Worm (Caenorhabditis elegans): ENCODE data around the gene K08D9.2.

The K08D9.2 gene

ce11 chrV:3193091-3193608 is 34.3 kb upstream of the K08D9.2 start, which contains the start of the genes Y73C8B.3 and Y73C8B.9 (continued):
- TF ChIP-seq tag-97 (GFP tag; IDR thresholded peaks at IDR 0.05) = no peak
- no peak for TF ChIP-seq spr-3 (GFP tag; optimal IDR thresholded peaks at IDR 0.05)
- TF ChIP-seq nhr-237 (tag; optimal IDR thresholded peaks at IDR 0.05) = no peak
- no peak for TF ChIP-seq nhr-41 (GFP tag; IDR thresholded peaks at IDR 0.05)
- TF ChIP-seq egl-27 (tag; optimal IDR thresholded peaks at IDR 0.05) = no peak
- TF ChIP-seq daf-16 (GFP tag; optimal IDR thresholded peaks at IDR 0.05) = no peak
- TF ChIP-seq daf-16 (tag; optimal IDR thresholded peaks at IDR 0.05) = peak; percentile 7
- no peak for TF ChIP-seq daf-19 (GFP tag; conservative IDR thresholded peaks at IDR 0.05)
- TF ChIP-seq madf-9 (GFP tag; conservative IDR thresholded peaks at IDR 0.05) = no peak
- TF ChIP-seq unc-130 (GFP tag; optimal IDR thresholded peaks at IDR 0.05) = no peak
- no peak for TF ChIP-seq jun-1 (tag; optimal IDR thresholded peaks at IDR 0.05)
- peak; percentile 76 for TF ChIP-seq nhr-48 (tag; optimal IDR thresholded peaks at IDR 0.05)
- no peak for TF ChIP-seq ces-1 (GFP tag; optimal IDR thresholded peaks at IDR 0.05)
- no peak for TF ChIP-seq aly-2 (tag; optimal IDR thresholded peaks at IDR 0.05)
- TF ChIP-seq mdl-1 (tag; optimal IDR thresholded peaks at IDR 0.05) = no peak
- no peak for TF ChIP-seq R02D3.7 (tag; optimal IDR thresholded peaks at IDR 0.05)
- no peak for TF ChIP-seq snpc-4 (tag; optimal IDR thresholded peaks at IDR 0.05)
- TF ChIP-seq fkh-10 (GFP tag; optimal IDR thresholded peaks at IDR 0.05) = no peak
- peak; percentile 62 for TF ChIP-seq nhr-77 (tag; optimal IDR thresholded peaks at IDR 0.05)
- no peak for TF ChIP-seq ceh-62 (tag; optimal IDR thresholded peaks at IDR 0.05)
- TF ChIP-seq daf-12 (tag; optimal IDR thresholded peaks at IDR 0.05) = no peak
- TF ChIP-seq nhr-6 (tag; optimal IDR thresholded peaks at IDR 0.05) = no peak
- no peak for TF ChIP-seq fos-1 (tag; optimal IDR thresholded peaks at IDR 0.05)
- no peak for TF ChIP-seq gei-8 (GFP tag; optimal IDR thresholded peaks at IDR 0.05)
- TF ChIP-seq T20F7.1 (GFP tag; optimal IDR thresholded peaks at IDR 0.05) = no peak
- no peak for TF ChIP-seq ZK546.5 (tag; optimal IDR thresholded peaks at IDR 0.05)
- no peak for TF ChIP-seq F44E2.7 (GFP tag; IDR thresholded peaks at IDR 0.05)
- peak; percentile 83 for TF ChIP-seq dmd-6 (GFP tag; IDR thresholded peaks at IDR 0.05)
- peak; percentile 40; the same call in 1 of the 2 replicates for TF ChIP-seq ceh-20 (GFP tag; IDR thresholded peaks at IDR 0.05)
- TF ChIP-seq lir-3 (tag; optimal IDR thresholded peaks at IDR 0.05) = no peak
- TF ChIP-seq cey-2 (tag; optimal IDR thresholded peaks at IDR 0.05; ENCODE audit: borderline replicate concordance, insufficient read depth) = peak; percentile 22
- TF ChIP-seq Y75B8A.6 (GFP tag; IDR thresholded peaks at IDR 0.05) = no peak
- no peak for TF ChIP-seq ceh-32 (tag; optimal IDR thresholded peaks at IDR 0.05; ENCODE audit: poor library complexity)
- TF ChIP-seq mep-1 (tag; optimal IDR thresholded peaks at IDR 0.05) = peak; percentile 1
- TF ChIP-seq F37D6.2 (tag; optimal IDR thresholded peaks at IDR 0.05) = no peak
- no peak for TF ChIP-seq ztf-7 (tag; optimal IDR thresholded peaks at IDR 0.05)
- no peak; the same call in 1 of the 2 replicates for TF ChIP-seq T26A8.4 (GFP tag; IDR thresholded peaks at IDR 0.05)
- TF ChIP-seq hlh-11 (tag; optimal IDR thresholded peaks at IDR 0.05) = peak; percentile 72
- TF ChIP-seq vab-7 (GFP tag; IDR thresholded peaks at IDR 0.05) = no peak
- peak; percentile 43 for TF ChIP-seq mxl-3 (GFP tag; optimal IDR thresholded peaks at IDR 0.05)
- no peak for TF ChIP-seq egl-43 (GFP tag; IDR thresholded peaks at IDR 0.05)
- TF ChIP-seq daf-8 (GFP tag; IDR thresholded peaks at IDR 0.05) = no peak
- no peak for TF ChIP-seq dmd-9 (GFP tag; IDR thresholded peaks at IDR 0.05)
- TF ChIP-seq ama-1 (optimal IDR thresholded peaks at IDR 0.05) = no peak
- no peak for TF ChIP-seq ceh-44 (GFP tag; IDR thresholded peaks at IDR 0.05)
- TF ChIP-seq hlh-30 (tag; optimal IDR thresholded peaks at IDR 0.05; ENCODE audit: insufficient read depth) = no peak
- no peak for TF ChIP-seq zfp-2 (tag; optimal IDR thresholded peaks at IDR 0.05)
- no peak for TF ChIP-seq lin-13 (GFP tag; optimal IDR thresholded peaks at IDR 0.05)
- TF ChIP-seq dmd-8 (GFP tag; IDR thresholded peaks at IDR 0.05) = no peak
- no peak for TF ChIP-seq Y48G9A.11 (GFP tag; IDR thresholded peaks at IDR 0.05)
- TF ChIP-seq nhr-28 (tag; optimal IDR thresholded peaks at IDR 0.05) = peak; percentile 100
- no peak for TF ChIP-seq lin-39 (tag; optimal IDR thresholded peaks at IDR 0.05)
- TF ChIP-seq pqm-1 (tag; optimal IDR thresholded peaks at IDR 0.05) = no peak

Measured in whole organism, L4 larva.